Fruit fly (Drosophila melanogaster): ENCODE measurements around the gene Jhbp6.

Gene Jhbp6

DNA sequence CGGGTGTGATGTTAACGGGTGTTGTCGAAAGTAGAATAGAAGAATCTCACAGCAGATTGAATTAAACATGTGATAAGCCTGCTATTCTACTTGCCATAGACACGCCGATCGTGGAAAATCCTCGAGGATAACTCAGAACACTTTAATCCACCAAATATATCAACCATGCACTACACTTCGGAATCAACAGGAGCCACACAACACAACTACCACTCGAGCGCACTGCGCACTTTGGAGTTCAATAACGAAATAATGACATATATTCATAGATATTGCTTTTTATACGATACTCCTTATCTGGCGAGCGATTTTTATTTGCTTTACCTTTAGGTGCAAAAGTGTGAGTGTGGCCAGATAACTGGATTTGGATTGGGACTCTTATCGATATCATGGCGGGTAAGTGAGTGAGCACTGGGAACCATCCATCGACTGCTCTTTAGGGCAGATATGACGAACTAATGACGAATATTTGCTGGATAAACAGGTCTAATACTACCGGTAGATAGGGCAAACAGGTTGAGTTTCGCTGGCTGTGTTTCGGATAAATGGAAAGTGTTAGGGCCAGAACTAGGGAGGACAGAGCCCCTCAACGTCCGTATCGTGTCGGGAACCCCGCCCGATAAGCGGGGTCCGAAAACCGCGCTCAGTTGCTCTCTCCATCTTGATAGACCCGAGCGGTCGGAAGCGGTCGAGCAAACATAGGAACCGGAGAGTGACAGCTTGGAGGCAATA is at the start of gene Jhbp6:
TSS of gene Jhbp6 (plus strand) at position 682 of the 732 bp plus-strand sequence.
- TF ChIP-seq Rel (GFP tag; optimal IDR thresholded peaks at IDR 0.05) (no peak), Rel (tag; optimal IDR thresholded peaks at IDR 0.05) (peak; percentile 13), Hr83 (GFP tag; optimal IDR thresholded peaks at IDR 0.05; ENCODE audit: poor library complexity, severe bottlenecking) (no peak), rgr (GFP tag; optimal IDR thresholded peaks at IDR 0.05) (peak; percentile 12)

DNA sequence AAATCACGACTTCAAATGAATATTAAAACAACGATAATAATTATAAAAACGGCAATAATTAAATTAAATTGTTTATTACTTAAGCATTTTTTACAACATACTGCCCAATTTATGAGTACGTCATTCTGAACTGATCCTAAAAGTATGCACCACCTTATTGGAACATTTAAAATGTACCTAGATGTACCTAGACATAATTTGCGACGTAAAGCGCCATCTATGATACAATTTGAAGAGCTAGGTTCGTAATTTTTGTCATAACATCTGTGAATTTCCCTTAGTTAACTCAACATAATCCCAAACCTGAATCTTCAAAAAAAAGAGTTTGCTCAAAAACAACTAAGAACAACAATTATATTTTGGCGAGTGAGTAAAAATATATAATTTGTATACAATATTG is 35.6 kb upstream of the Jhbp6 start:
- peak; percentile 52 for TF ChIP-seq Myc (optimal IDR thresholded peaks at IDR 0.05)
- no peak for TF ChIP-seq Abd-B (GFP tag; optimal IDR thresholded peaks at IDR 0.05)

DNA sequence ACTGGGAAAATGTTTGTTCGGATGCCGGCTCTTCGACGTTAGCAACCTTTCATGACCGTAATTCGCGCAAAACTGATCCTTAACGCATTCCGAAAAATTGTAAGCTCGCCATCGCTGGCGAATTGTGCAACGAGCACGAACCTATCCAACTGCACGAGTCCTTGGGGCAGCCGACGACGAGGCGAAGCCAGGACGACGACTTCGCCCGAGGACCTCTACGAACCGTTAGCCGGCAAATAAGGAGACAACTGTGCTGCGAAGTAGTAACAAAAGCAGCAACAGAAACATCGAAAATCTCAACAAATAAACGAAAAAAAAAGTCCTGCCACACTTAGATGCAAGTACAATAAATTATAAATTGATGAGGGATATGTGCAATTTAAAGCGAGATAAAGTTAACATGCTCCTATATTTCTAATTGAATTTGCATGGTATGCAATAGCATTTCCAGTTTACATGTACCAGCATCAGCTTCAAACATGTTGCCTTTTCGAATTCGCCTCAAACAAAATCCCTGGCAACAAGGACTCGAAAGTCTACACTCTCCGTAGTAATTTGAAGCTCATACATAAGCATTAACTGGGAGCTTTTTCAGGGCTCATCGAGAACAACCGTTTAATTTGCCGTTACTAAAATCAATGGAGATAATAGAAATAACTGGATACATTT is 31.8 kb upstream of the Jhbp6 start, which contains the start of gene CG14459:
TSS of gene CG14459 (minus strand) at position 51 of the 669 bp plus-strand sequence.
- TF ChIP-seq Hnf4 (GFP tag; optimal IDR thresholded peaks at IDR 0.05) (no peak), Hr83 (GFP tag; optimal IDR thresholded peaks at IDR 0.05; ENCODE audit: poor library complexity, severe bottlenecking) (no peak)

DNA sequence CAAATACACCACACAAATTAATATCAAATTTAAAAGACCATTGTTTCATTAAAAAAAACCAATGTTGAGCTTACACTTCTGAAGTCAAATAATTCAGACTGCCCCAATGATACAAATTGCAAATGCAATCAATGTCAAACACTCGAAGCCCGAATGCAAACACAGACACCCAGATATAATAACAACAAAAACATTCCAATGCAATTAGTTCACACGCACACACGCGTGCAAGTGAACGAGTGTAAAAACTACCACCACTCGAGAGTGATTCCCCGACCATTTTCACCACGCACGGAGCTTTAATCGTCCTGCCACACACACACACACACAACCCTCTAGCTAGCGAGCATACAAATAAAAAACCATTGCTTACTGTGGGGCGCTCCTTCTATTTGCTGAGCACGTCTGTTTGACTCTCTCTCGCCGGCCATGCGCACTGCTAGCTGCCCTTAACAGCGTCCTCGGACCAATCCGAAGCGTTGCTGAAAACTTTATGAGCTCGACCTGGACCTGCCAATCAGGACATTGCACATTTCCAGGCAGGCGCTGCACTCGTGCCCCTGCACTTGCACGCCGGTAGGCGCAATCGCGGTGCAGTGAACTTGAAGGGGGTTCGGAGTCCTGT is 27.4 kb upstream of the Jhbp6 start:
- TF ChIP-seq lola (GFP tag; optimal IDR thresholded peaks at IDR 0.05): no peak
- TF ChIP-seq Vsx2 (GFP tag; optimal IDR thresholded peaks at IDR 0.05; ENCODE audit: partially characterized antibody): no peak
- no peak for TF ChIP-seq dl (GFP tag; optimal IDR thresholded peaks at IDR 0.05; ENCODE audit: insufficient read depth in 1 of 2, partially characterized antibody in 2 of 2)
- TF ChIP-seq Hr78 (GFP tag; optimal IDR thresholded peaks at IDR 0.05): no peak
- TF ChIP-seq ey (GFP tag; optimal IDR thresholded peaks at IDR 0.05): no peak
- no peak for TF ChIP-seq Mio (GFP tag; optimal IDR thresholded peaks at IDR 0.05)
- no peak for TF ChIP-seq Rel (GFP tag; optimal IDR thresholded peaks at IDR 0.05)
- no peak for TF ChIP-seq Rel (tag; optimal IDR thresholded peaks at IDR 0.05)
- no peak for TF ChIP-seq psq (GFP tag; optimal IDR thresholded peaks at IDR 0.05)
- TF ChIP-seq tai (GFP tag; optimal IDR thresholded peaks at IDR 0.05): no peak
- TF ChIP-seq Dfd (GFP tag; optimal IDR thresholded peaks at IDR 0.05): no peak
- TF ChIP-seq CG9705 (GFP tag; optimal IDR thresholded peaks at IDR 0.05): no peak
- TF ChIP-seq brk (GFP tag; optimal IDR thresholded peaks at IDR 0.05): no peak
- TF ChIP-seq Hnf4 (GFP tag; optimal IDR thresholded peaks at IDR 0.05): no peak
- no peak for TF ChIP-seq rgr (GFP tag; optimal IDR thresholded peaks at IDR 0.05)

DNA sequence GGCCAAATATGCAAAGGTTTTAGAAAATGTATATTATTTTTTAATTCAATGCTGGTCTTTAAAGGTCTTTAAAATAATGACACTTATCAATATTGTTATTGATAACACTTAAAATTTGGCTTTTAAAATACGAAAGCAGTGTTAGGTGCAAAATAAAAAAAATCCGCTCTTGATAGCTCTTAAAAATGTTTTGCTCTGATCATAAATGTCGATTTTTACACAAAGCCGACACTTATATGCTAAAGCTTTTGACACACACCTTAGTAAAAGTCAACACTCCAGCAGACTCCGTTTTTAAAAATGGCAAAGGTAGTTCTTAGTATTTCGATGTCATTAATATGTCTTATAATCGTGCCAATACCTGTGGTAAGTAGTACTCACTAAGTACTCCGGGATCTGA is 24.4 kb upstream of the Jhbp6 start, which contains the start of gene CG33766:
TSS of gene CG33766 (plus strand) at position 301 of the 400 bp plus-strand sequence.
- no peak for TF ChIP-seq fru (GFP tag; optimal IDR thresholded peaks at IDR 0.05)
- TF ChIP-seq pan (optimal IDR thresholded peaks at IDR 0.05): no peak
- TF ChIP-seq dl (GFP tag; optimal IDR thresholded peaks at IDR 0.05; ENCODE audit: insufficient read depth in 1 of 2, partially characterized antibody in 2 of 2): no peak
- no peak for TF ChIP-seq h (GFP tag; optimal IDR thresholded peaks at IDR 0.05)
- TF ChIP-seq sv (GFP tag; optimal IDR thresholded peaks at IDR 0.05): no peak
- TF ChIP-seq brk (GFP tag; optimal IDR thresholded peaks at IDR 0.05): no peak
- no peak for TF ChIP-seq usp (GFP tag; optimal IDR thresholded peaks at IDR 0.05)
- no peak for TF ChIP-seq Dif (GFP tag; optimal IDR thresholded peaks at IDR 0.05; ENCODE audit: partially characterized antibody)
- no peak for TF ChIP-seq br (GFP tag; optimal IDR thresholded peaks at IDR 0.05)
- no peak for TF ChIP-seq Dfd (GFP tag; optimal IDR thresholded peaks at IDR 0.05)
- no peak for TF ChIP-seq Abd-B (GFP tag; optimal IDR thresholded peaks at IDR 0.05)

DNA sequence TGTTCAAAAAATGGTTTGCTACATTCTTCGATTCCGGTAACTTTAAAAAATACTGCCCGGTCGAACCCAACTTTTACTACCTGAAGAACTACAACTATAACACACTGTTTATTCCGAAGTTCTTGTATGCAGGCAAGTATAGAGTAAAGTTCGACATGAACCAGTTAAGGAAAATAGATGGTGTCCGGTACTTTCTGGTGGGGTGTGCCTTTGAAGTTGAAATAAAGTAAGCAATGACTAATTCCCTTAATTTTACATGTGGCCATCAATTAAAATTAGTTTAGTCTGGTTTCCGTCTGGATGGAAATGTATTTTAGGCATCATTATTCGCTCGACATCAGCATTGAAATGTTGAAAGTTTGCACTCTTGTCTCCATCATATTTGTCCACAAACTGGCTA is 23.7 kb upstream of the Jhbp6 start, which contains the start of gene CG33767:
TSS of gene CG33767 (plus strand) at position 301 of the 400 bp plus-strand sequence.
- TF ChIP-seq brk (GFP tag; optimal IDR thresholded peaks at IDR 0.05) (no peak), psq (GFP tag; optimal IDR thresholded peaks at IDR 0.05) (no peak), dsf (GFP tag; optimal IDR thresholded peaks at IDR 0.05; ENCODE audit: borderline replicate concordance) (no peak), sage (GFP tag; optimal IDR thresholded peaks at IDR 0.05) (no peak), Jra (GFP tag; optimal IDR thresholded peaks at IDR 0.05) (no peak), usp (GFP tag; optimal IDR thresholded peaks at IDR 0.05) (no peak), Dfd (GFP tag; optimal IDR thresholded peaks at IDR 0.05) (no peak), CrebA (GFP tag; optimal IDR thresholded peaks at IDR 0.05; ENCODE audit: borderline replicate concordance) (no peak), Rel (GFP tag; optimal IDR thresholded peaks at IDR 0.05) (no peak), Rel (tag; optimal IDR thresholded peaks at IDR 0.05) (no peak)
